Worm (Caenorhabditis elegans) whole organism, L2 larva: ENCODE measurements around the gene hpo-36.

Source experiments
- C34F6.9 ChIP-seq: fragments of 150-350 bp; optimal IDR thresholded peaks from 2 replicates; lab custom pipeline; 2014; ENCODE audit warnings: missing biosample characterization, missing genetic modification characterization
- F13H6.1 ChIP-seq: sonication (generic microtip); optimal IDR thresholded peaks from 2 replicates; lab custom pipeline; 2016; ENCODE audit warnings: missing genetic modification characterization, missing compliant biosample characterization
- R02D3.7 ChIP-seq: fragments of 150-350 bp; optimal IDR thresholded peaks from 2 replicates; lab custom pipeline; 2014; ENCODE audit warnings: missing biosample characterization, missing genetic modification characterization
- Y55F3AM.14 ChIP-seq: fragments of 200-800 bp; sonication (Bioruptor generic); optimal IDR thresholded peaks from 2 replicates; lab custom pipeline; 2018; ENCODE audit warnings: mild to moderate bottlenecking, missing genetic modification characterization, missing compliant biosample characterization
- ZK546.5 ChIP-seq: sonication (generic microtip); optimal IDR thresholded peaks from 2 replicates; lab custom pipeline; 2017; ENCODE audit warnings: missing biosample characterization, missing genetic modification characterization
- alr-1 ChIP-seq: fragments of 150-350 bp; optimal IDR thresholded peaks from 2 replicates; lab custom pipeline; 2014; ENCODE audit warnings: missing biosample characterization, missing genetic modification characterization
- aly-2 ChIP-seq: fragments of 150-350 bp; optimal IDR thresholded peaks from 2 replicates; lab custom pipeline; 2014; ENCODE audit warnings: missing biosample characterization, missing genetic modification characterization
- ama-1 ChIP-seq: fragments of 150-350 bp; optimal IDR thresholded peaks from 2 replicates; lab custom pipeline; 2018; ENCODE audit warnings: inconsistent platforms
- blmp-1 ChIP-seq: sonication (generic microtip); optimal IDR thresholded peaks from 2 replicates; lab custom pipeline; 2017; ENCODE audit warnings: missing genetic modification characterization, mild to moderate bottlenecking, missing compliant biosample characterization, antibody characterized with exemption, moderate library complexity; ENCODE audit not compliant: insufficient read depth
- ceh-82 ChIP-seq: fragments of 150-350 bp; optimal IDR thresholded peaks from 2 replicates; lab custom pipeline; 2014; ENCODE audit warnings: missing biosample characterization, missing genetic modification characterization
- crh-2 ChIP-seq: sonication (generic microtip); optimal IDR thresholded peaks from 2 replicates; lab custom pipeline; 2017; ENCODE audit warnings: missing biosample characterization, missing genetic modification characterization
- dmd-4 ChIP-seq: sonication (generic microtip); optimal IDR thresholded peaks from 2 replicates; lab custom pipeline; 2017; ENCODE audit warnings: missing biosample characterization, missing genetic modification characterization
- egl-27 ChIP-seq: sonication (generic microtip); optimal IDR thresholded peaks from 3 replicates; lab custom pipeline; 2017; ENCODE audit warnings: missing biosample characterization, missing genetic modification reagents, missing genetic modification characterization
- elt-1 ChIP-seq: fragments of 150-350 bp; optimal IDR thresholded peaks from 2 replicates; lab custom pipeline; 2014; ENCODE audit warnings: missing biosample characterization, missing genetic modification characterization
- elt-3 ChIP-seq: sonication (generic microtip); optimal IDR thresholded peaks from 2 replicates; lab custom pipeline; 2017; ENCODE audit warnings: missing biosample characterization, missing genetic modification characterization
- fos-1 ChIP-seq: fragments of 150-350 bp; optimal IDR thresholded peaks from 2 replicates; lab custom pipeline; 2014; ENCODE audit warnings: missing biosample characterization, missing genetic modification characterization
- gmeb-1 ChIP-seq: fragments of 150-350 bp; optimal IDR thresholded peaks from 2 replicates; lab custom pipeline; 2014; ENCODE audit warnings: missing biosample characterization, missing genetic modification characterization
- lin-11 ChIP-seq: fragments of 150-350 bp; sonication (generic microtip); optimal IDR thresholded peaks from 2 replicates; lab custom pipeline; 2014; ENCODE audit warnings: missing biosample characterization, missing genetic modification characterization, inconsistent platforms, mixed read lengths
- lin-13 ChIP-seq: fragments of 150-350 bp; optimal IDR thresholded peaks from 2 replicates; lab custom pipeline; 2014; ENCODE audit warnings: missing biosample characterization, missing genetic modification reagents, missing genetic modification characterization
- lsy-2 ChIP-seq, 2 experiments: fragments of 150-350 bp in 1 of 2; sonication (generic microtip) in 1 of 2; optimal IDR thresholded peaks; 2 replicates each; lab custom pipeline; 2014 to 2017; ENCODE audit warnings: missing biosample characterization in 2 of 2, missing genetic modification characterization in 2 of 2
- mab-5 ChIP-seq: fragments of 150-350 bp; optimal IDR thresholded peaks from 2 replicates; lab custom pipeline; 2014; ENCODE audit warnings: missing biosample characterization, missing genetic modification characterization
- mbf-1 ChIP-seq: sonication (generic microtip); optimal IDR thresholded peaks from 2 replicates; lab custom pipeline; 2017; ENCODE audit warnings: missing biosample characterization, missing genetic modification characterization
- mdl-1 ChIP-seq, 2 experiments: fragments of 150-350 bp in 1 of 2; sonication (generic microtip) in 1 of 2; optimal IDR thresholded peaks; 2 replicates each; lab custom pipeline; 2017; ENCODE audit warnings: missing biosample characterization in 2 of 2, missing genetic modification characterization in 2 of 2
- nhr-10 ChIP-seq: sonication (generic microtip); optimal IDR thresholded peaks from 2 replicates; lab custom pipeline; 2017; ENCODE audit warnings: missing biosample characterization, missing genetic modification characterization
- nhr-12 ChIP-seq: fragments of 150-350 bp; optimal IDR thresholded peaks from 2 replicates; lab custom pipeline; 2014; ENCODE audit warnings: missing biosample characterization, missing genetic modification characterization
- nhr-129 ChIP-seq: fragments of 150-350 bp; optimal IDR thresholded peaks from 2 replicates; lab custom pipeline; 2014; ENCODE audit warnings: missing biosample characterization, missing genetic modification characterization
- nhr-21 ChIP-seq: fragments of 150-350 bp; optimal IDR thresholded peaks from 2 replicates; lab custom pipeline; 2014; ENCODE audit warnings: missing biosample characterization, missing genetic modification characterization
- nhr-23 ChIP-seq: fragments of 150-350 bp; optimal IDR thresholded peaks from 2 replicates; lab custom pipeline; 2014; ENCODE audit warnings: missing biosample characterization, missing genetic modification reagents, missing genetic modification characterization
- nhr-237 ChIP-seq: fragments of 150-350 bp; optimal IDR thresholded peaks from 2 replicates; lab custom pipeline; 2014; ENCODE audit warnings: missing biosample characterization, missing genetic modification characterization
- nhr-25 ChIP-seq: fragments of 150-350 bp; sonication (generic microtip); optimal IDR thresholded peaks from 3 replicates; lab custom pipeline; 2014; ENCODE audit warnings: missing biosample characterization, missing genetic modification characterization
- nhr-6 ChIP-seq: fragments of 150-350 bp; optimal IDR thresholded peaks from 2 replicates; lab custom pipeline; 2014; ENCODE audit warnings: missing biosample characterization, missing genetic modification characterization
- nhr-77 ChIP-seq: fragments of 150-350 bp; optimal IDR thresholded peaks from 2 replicates; lab custom pipeline; 2014; ENCODE audit warnings: missing biosample characterization, missing genetic modification characterization
- sem-4 ChIP-seq: fragments of 150-350 bp; optimal IDR thresholded peaks from 2 replicates; lab custom pipeline; 2014; ENCODE audit warnings: missing biosample characterization, missing genetic modification reagents, missing genetic modification characterization
- skn-1 ChIP-seq: sonication (generic microtip); optimal IDR thresholded peaks from 2 replicates; lab custom pipeline; 2017; ENCODE audit warnings: missing biosample characterization, missing genetic modification characterization
- sma-3 ChIP-seq: sonication (generic microtip); optimal IDR thresholded peaks from 2 replicates; lab custom pipeline; 2016; ENCODE audit warnings: missing genetic modification reagents, missing genetic modification characterization, missing compliant biosample characterization
- sma-9 ChIP-seq, 2 experiments: fragments of 150-350 bp in 1 of 2; sonication (generic microtip) in 1 of 2; optimal IDR thresholded peaks; 2 replicates each; lab custom pipeline; 2014 to 2016; ENCODE audit warnings: missing genetic modification characterization in 2 of 2, mild to moderate bottlenecking in 1 of 2, missing biosample characterization in 1 of 2, missing compliant biosample characterization in 1 of 2, missing genetic modification reagents in 1 of 2, moderate library complexity in 1 of 2
- unc-39 ChIP-seq: fragments of 150-350 bp; optimal IDR thresholded peaks from 2 replicates; lab custom pipeline; 2014; ENCODE audit warnings: missing biosample characterization, missing genetic modification characterization
- unc-55 ChIP-seq: fragments of 150-350 bp; sonication (generic microtip); optimal IDR thresholded peaks from 3 replicates; lab custom pipeline; 2014; ENCODE audit warnings: missing biosample characterization, missing genetic modification reagents, missing genetic modification characterization
- unc-62 ChIP-seq: fragments of 150-350 bp; optimal IDR thresholded peaks from 2 replicates; lab custom pipeline; 2014; ENCODE audit warnings: missing biosample characterization, missing genetic modification reagents, missing genetic modification characterization
- zag-1 ChIP-seq: fragments of 150-350 bp; optimal IDR thresholded peaks from 2 replicates; lab custom pipeline; 2014; ENCODE audit warnings: missing biosample characterization, missing genetic modification characterization
- ztf-4 ChIP-seq: fragments of 150-350 bp; optimal IDR thresholded peaks from 2 replicates; lab custom pipeline; 2014; ENCODE audit warnings: missing biosample characterization, missing genetic modification characterization

Gene hpo-36

ce11 chrV:3706167-3706566 lies 33.0 kb downstream of the hpo-36 start:
- TF ChIP-seq ceh-82: no peak

ce11 chrV:3704688-3705087 lies 34.5 kb downstream of the hpo-36 start, which contains the start of gene lin-40:
lin-40 (plus strand) TSS chrV:3704988.
- TF ChIP-seq aly-2 (tag; lab: Kevin White, UChicago): no peak
- TF ChIP-seq ceh-82: no peak
- TF ChIP-seq fos-1 (tag; lab: Kevin White, UChicago): no peak
- no peak for TF ChIP-seq sma-3
- no peak for TF ChIP-seq skn-1 (tag; lab: Kevin White, UChicago)
- TF ChIP-seq nhr-10: no peak
- no peak for TF ChIP-seq blmp-1 (tag; lab: Kevin White, UChicago)

- TF ChIP-seq sma-3 (peak; percentile 56), sem-4 (peak; percentile 2), ztf-4 (tag; lab: Kevin White, UChicago) (peak; percentile 28), fos-1 (tag; lab: Kevin White, UChicago) (peak; percentile 68), zag-1 (tag; lab: Kevin White, UChicago) (peak; percentile 15), F13H6.1 (peak; percentile 98), mdl-1 (tag; optimal IDR thresholded peaks at IDR 0.05; lab: Kevin White, UChicago) (peak in 1 of 2 experiments; percentile 40), nhr-129 (tag; lab: Kevin White, UChicago) (peak; percentile 65), lin-13 (GFP tag; lab: Kevin White, UChicago) (peak; percentile 40), nhr-6 (tag; lab: Kevin White, UChicago) (no peak), alr-1 (tag; lab: Kevin White, UChicago) (no peak), crh-2 (tag; lab: Kevin White, UChicago) (peak; percentile 40), mbf-1 (tag; lab: Kevin White, UChicago) (no peak), elt-1 (no peak), lsy-2 (tag; optimal IDR thresholded peaks at IDR 0.05; lab: Kevin White, UChicago) (peak in 1 of 2 experiments; percentile 69), gmeb-1 (tag; lab: Kevin White, UChicago) (peak; percentile 56), sma-9 (GFP tag; optimal IDR thresholded peaks at IDR 0.05; lab: Kevin White, UChicago) (peak; percentile 88), sma-9 (tag; optimal IDR thresholded peaks at IDR 0.05; lab: Kevin White, UChicago) (no peak), nhr-12 (tag; lab: Kevin White, UChicago) (no peak), mab-5 (tag; lab: Kevin White, UChicago) (peak; percentile 3), unc-62 (GFP tag; lab: Kevin White, UChicago) (no peak), nhr-25 (tag; lab: Kevin White, UChicago) (peak; percentile 56), egl-27 (tag; lab: Kevin White, UChicago) (peak; percentile 42), C34F6.9 (tag; lab: Kevin White, UChicago) (peak; percentile 62), unc-55 (GFP tag; lab: Kevin White, UChicago) (peak; percentile 69), dmd-4 (tag; lab: Kevin White, UChicago) (no peak)
Observed at ce11 chrV:3703888-3704287, 35.3 kb downstream of the hpo-36 start.

ce11 chrV:3702998-3703397 lies 36.2 kb downstream of the hpo-36 start:
- TF ChIP-seq ztf-4 (tag; lab: Kevin White, UChicago): no peak
- no peak for TF ChIP-seq fos-1 (tag; lab: Kevin White, UChicago)
- TF ChIP-seq sma-9 (GFP tag; optimal IDR thresholded peaks at IDR 0.05; lab: Kevin White, UChicago): peak; percentile 21
- no peak for TF ChIP-seq sma-9 (tag; optimal IDR thresholded peaks at IDR 0.05; lab: Kevin White, UChicago)

ce11 chrV:3698497-3698896 lies 40.7 kb downstream of the hpo-36 start:
- TF ChIP-seq nhr-129 (tag; lab: Kevin White, UChicago) (no peak), dmd-4 (tag; lab: Kevin White, UChicago) (no peak), ZK546.5 (no peak)

ce11 chrV:3697071-3697470 lies 42.1 kb downstream of the hpo-36 start:
- TF ChIP-seq nhr-25 (tag; lab: Kevin White, UChicago): no peak
- no peak for TF ChIP-seq nhr-10
- peak; percentile 39 for TF ChIP-seq gmeb-1 (tag; lab: Kevin White, UChicago)
- no peak for TF ChIP-seq R02D3.7 (tag; lab: Kevin White, UChicago)
- TF ChIP-seq nhr-237 (tag; lab: Kevin White, UChicago): no peak
- no peak for TF ChIP-seq lin-11 (tag; lab: Kevin White, UChicago)
- no peak for TF ChIP-seq ama-1 (lab: Kevin White, UChicago)
- TF ChIP-seq nhr-23: no peak
- no peak for TF ChIP-seq nhr-129 (tag; lab: Kevin White, UChicago)
- TF ChIP-seq elt-3 (tag; lab: Kevin White, UChicago): no peak
- no peak for TF ChIP-seq nhr-77
- peak; percentile 72 for TF ChIP-seq sma-9 (GFP tag; optimal IDR thresholded peaks at IDR 0.05; lab: Kevin White, UChicago)
- no peak for TF ChIP-seq sma-9 (tag; optimal IDR thresholded peaks at IDR 0.05; lab: Kevin White, UChicago)
- TF ChIP-seq elt-1: no peak
- TF ChIP-seq zag-1 (tag; lab: Kevin White, UChicago): no peak
- TF ChIP-seq F13H6.1: peak; percentile 50
- TF ChIP-seq mab-5 (tag; lab: Kevin White, UChicago): no peak
- TF ChIP-seq nhr-12 (tag; lab: Kevin White, UChicago): no peak
- TF ChIP-seq unc-39 (tag; lab: Kevin White, UChicago): no peak
- TF ChIP-seq skn-1 (tag; lab: Kevin White, UChicago): no peak
- no peak for TF ChIP-seq mdl-1 (tag; optimal IDR thresholded peaks at IDR 0.05; lab: Kevin White, UChicago)
- no peak for TF ChIP-seq dmd-4 (tag; lab: Kevin White, UChicago)
- TF ChIP-seq Y55F3AM.14 (GFP tag; lab: Kevin White, UChicago): no peak
- TF ChIP-seq lsy-2 (tag; optimal IDR thresholded peaks at IDR 0.05; lab: Kevin White, UChicago): peak in 1 of 2 experiments; percentile 45
- no peak for TF ChIP-seq nhr-21
- TF ChIP-seq sma-3: peak; percentile 26
